Worm (Caenorhabditis elegans) whole organism, L2 larva: ENCODE measurements around the gene srh-270.

Experiments
- blmp-1 ChIP-seq: sonication (generic microtip); optimal IDR thresholded peaks from 2 replicates; lab custom pipeline; 2017; ENCODE audit warnings: missing genetic modification characterization, mild to moderate bottlenecking, missing compliant biosample characterization, antibody characterized with exemption, moderate library complexity; ENCODE audit not compliant: insufficient read depth
- lsy-2 ChIP-seq, 2 experiments: fragments of 150-350 bp in 1 of 2; sonication (generic microtip) in 1 of 2; optimal IDR thresholded peaks; 2 replicates each; lab custom pipeline; 2014 to 2017; ENCODE audit warnings: missing biosample characterization in 2 of 2, missing genetic modification characterization in 2 of 2
- mbf-1 ChIP-seq: sonication (generic microtip); optimal IDR thresholded peaks from 2 replicates; lab custom pipeline; 2017; ENCODE audit warnings: missing biosample characterization, missing genetic modification characterization
- nhr-10 ChIP-seq: sonication (generic microtip); optimal IDR thresholded peaks from 2 replicates; lab custom pipeline; 2017; ENCODE audit warnings: missing biosample characterization, missing genetic modification characterization
- nhr-12 ChIP-seq: fragments of 150-350 bp; optimal IDR thresholded peaks from 2 replicates; lab custom pipeline; 2014; ENCODE audit warnings: missing biosample characterization, missing genetic modification characterization
- nhr-77 ChIP-seq: fragments of 150-350 bp; optimal IDR thresholded peaks from 2 replicates; lab custom pipeline; 2014; ENCODE audit warnings: missing biosample characterization, missing genetic modification characterization
- unc-55 ChIP-seq: fragments of 150-350 bp; sonication (generic microtip); optimal IDR thresholded peaks from 3 replicates; lab custom pipeline; 2014; ENCODE audit warnings: missing biosample characterization, missing genetic modification reagents, missing genetic modification characterization
- zag-1 ChIP-seq: fragments of 150-350 bp; optimal IDR thresholded peaks from 2 replicates; lab custom pipeline; 2014; ENCODE audit warnings: missing biosample characterization, missing genetic modification characterization

ce11 chrV:2879801-2880200 is 18.4 kb upstream of the srh-270 start, which contains the start of gene str-39:
- TF ChIP-seq lsy-2 (tag; optimal IDR thresholded peaks at IDR 0.05; lab: Kevin White, UChicago) (no peak), zag-1 (tag; lab: Kevin White, UChicago) (no peak), mbf-1 (no peak), blmp-1 (no peak), nhr-10 (tag; lab: Kevin White, UChicago) (no peak), nhr-12 (tag; lab: Kevin White, UChicago) (no peak), nhr-77 (tag; lab: Kevin White, UChicago) (no peak), unc-55 (GFP tag; lab: Kevin White, UChicago) (no peak)
